Fruit fly (Drosophila melanogaster) whole organism, embryonic: ENCODE data around the gene Ppt1.

Source experiments
- Ada2b ChIP-seq: fragments of 200-800 bp; sonication (Bioruptor generic); IDR thresholded peaks from 2 replicates; pipeline ENCODE4 v1.3.6; 2022; ENCODE audit warnings: missing biosample characterization, missing genetic modification characterization
- Antp ChIP-seq: fragments of 200-800 bp; sonication (Bioruptor generic); optimal IDR thresholded peaks from 3 replicates; lab custom pipeline; 2016; ENCODE audit warnings: missing biosample characterization, missing genetic modification characterization
- Atf-2 ChIP-seq: fragments of 200-800 bp; sonication (Bioruptor generic); optimal IDR thresholded peaks from 2 replicates; lab custom pipeline; 2016; ENCODE audit warnings: missing biosample characterization, missing genetic modification characterization
- Bgb ChIP-seq: fragments of 200-800 bp; sonication (Bioruptor generic); IDR thresholded peaks from 2 replicates; pipeline ENCODE4 v1.3.6; 2022; ENCODE audit warnings: missing biosample characterization, missing genetic modification characterization; ENCODE audit not compliant: partially characterized antibody
- CG10366 ChIP-seq: fragments of 200-800 bp; sonication (Bioruptor generic); IDR thresholded peaks from 2 replicates; pipeline ENCODE4 v1.3.6; 2022; ENCODE audit warnings: missing biosample characterization, missing genetic modification characterization
- CG12236 ChIP-seq: fragments of 200-800 bp; sonication (Bioruptor generic); optimal IDR thresholded peaks from 2 replicates; lab custom pipeline; 2016; ENCODE audit warnings: missing biosample characterization, missing genetic modification characterization
- CG13894 ChIP-seq: fragments of 200-800 bp; sonication (Bioruptor generic); optimal IDR thresholded peaks from 3 replicates; lab custom pipeline; 2018; ENCODE audit warnings: missing biosample characterization, mild to moderate bottlenecking, missing genetic modification characterization, moderate library complexity
- CG17612 ChIP-seq: fragments of 200-800 bp; sonication (Bioruptor generic); IDR thresholded peaks from 2 replicates; pipeline ENCODE4 v1.3.6; 2022; ENCODE audit warnings: missing biosample characterization, missing genetic modification characterization
- CG18764 ChIP-seq: fragments of 200-800 bp; sonication (Bioruptor generic); optimal IDR thresholded peaks from 3 replicates; lab custom pipeline; 2016; ENCODE audit warnings: missing biosample characterization, missing genetic modification characterization
- CG2875 ChIP-seq: fragments of 200-800 bp; sonication (Bioruptor generic); optimal IDR thresholded peaks from 2 replicates; lab custom pipeline; 2017; ENCODE audit warnings: missing biosample characterization, mild to moderate bottlenecking, missing genetic modification characterization, missing genetic modification reagents
- CG30431 ChIP-seq: fragments of 200-800 bp; sonication (Bioruptor generic); optimal IDR thresholded peaks from 2 replicates; lab custom pipeline; 2017; ENCODE audit warnings: missing biosample characterization, missing genetic modification characterization
- CG34224 ChIP-seq: fragments of 200-800 bp; sonication (Bioruptor generic); IDR thresholded peaks from 3 replicates; pipeline ENCODE4 v1.3.6; 2022; ENCODE audit warnings: missing biosample characterization, missing genetic modification characterization; ENCODE audit not compliant: partially characterized antibody
- CG42726 ChIP-seq: fragments of 200-800 bp; sonication (Bioruptor generic); IDR thresholded peaks from 2 replicates; pipeline ENCODE4 v1.3.6; 2022; ENCODE audit warnings: missing biosample characterization, missing genetic modification characterization; ENCODE audit not compliant: partially characterized antibody
- CG4282 ChIP-seq: fragments of 200-800 bp; sonication (Bioruptor generic); optimal IDR thresholded peaks from 2 replicates; lab custom pipeline; 2016; ENCODE audit warnings: missing biosample characterization, missing genetic modification characterization
- CG43689 ChIP-seq: fragments of 200-800 bp; sonication (Bioruptor generic); IDR thresholded peaks from 2 replicates; pipeline ENCODE4 v1.3.6; 2022; ENCODE audit warnings: missing biosample characterization, missing genetic modification characterization
- CG6765 ChIP-seq: fragments of 200-800 bp; sonication (Bioruptor generic); optimal IDR thresholded peaks from 3 replicates; lab custom pipeline; 2017; ENCODE audit warnings: missing biosample characterization, mild to moderate bottlenecking, missing genetic modification characterization
- CG7357 ChIP-seq: fragments of 200-800 bp; sonication (Bioruptor generic); IDR thresholded peaks from 3 replicates; pipeline ENCODE4 v1.3.6; 2022; ENCODE audit warnings: missing biosample characterization, missing genetic modification characterization
- CG9932 ChIP-seq: fragments of 200-800 bp; sonication (Bioruptor generic); IDR thresholded peaks from 2 replicates; pipeline ENCODE4 v1.3.6; 2022; ENCODE audit warnings: missing biosample characterization, missing genetic modification characterization
- Doc2 ChIP-seq: fragments of 200-800 bp; sonication (Bioruptor generic); IDR thresholded peaks from 2 replicates; pipeline ENCODE4 v1.3.6; 2022; ENCODE audit warnings: missing biosample characterization, missing genetic modification characterization
- ERR ChIP-seq: fragments of 200-800 bp; sonication (Bioruptor generic); optimal IDR thresholded peaks from 2 replicates; lab custom pipeline; 2016; ENCODE audit warnings: missing biosample characterization, missing genetic modification characterization
- Eip74EF ChIP-seq, 2 experiments: fragments of 200-800 bp in 1 of 2; fragments of >200 bp in 1 of 2; sonication (Bioruptor generic) in 1 of 2; optimal IDR thresholded peaks; 2 replicates each; lab custom pipeline; 2017 to 2019; ENCODE audit warnings: missing biosample characterization in 2 of 2, missing genetic modification characterization in 2 of 2, mild to moderate bottlenecking in 1 of 2, moderate library complexity in 1 of 2
- Fer2 ChIP-seq: fragments of 200-800 bp; sonication (Bioruptor generic); optimal IDR thresholded peaks from 2 replicates; lab custom pipeline; 2018; ENCODE audit warnings: missing biosample characterization, mild to moderate bottlenecking, missing genetic modification characterization, moderate library complexity
- Hmr ChIP-seq: fragments of 200-800 bp; sonication (Bioruptor generic); optimal IDR thresholded peaks from 3 replicates; lab custom pipeline; 2017; ENCODE audit warnings: mild to moderate bottlenecking, missing biosample characterization, missing genetic modification reagents, missing genetic modification characterization
- Hr78 ChIP-seq, 2 experiments: fragments of 200-800 bp in 1 of 2; fragments of >200 bp in 1 of 2; sonication (Bioruptor generic) in 1 of 2; optimal IDR thresholded peaks; 2 replicates each; lab custom pipeline; 2017 to 2019; ENCODE audit warnings: missing biosample characterization in 2 of 2, missing genetic modification characterization in 2 of 2, mild to moderate bottlenecking in 1 of 2, moderate library complexity in 1 of 2
- NFAT ChIP-seq: fragments of 200-800 bp; sonication (Bioruptor generic); IDR thresholded peaks from 2 replicates; pipeline ENCODE4 v1.3.6; 2022; ENCODE audit warnings: missing biosample characterization, missing genetic modification characterization
- Optix ChIP-seq: fragments of 200-800 bp; sonication (Bioruptor generic); IDR thresholded peaks from 3 replicates; pipeline ENCODE4 v1.3.6; 2022; ENCODE audit warnings: missing biosample characterization, missing genetic modification characterization
- Sox102F ChIP-seq: fragments of 200-800 bp; sonication (Bioruptor generic); optimal IDR thresholded peaks from 2 replicates; lab custom pipeline; 2018; ENCODE audit warnings: missing biosample characterization, mild to moderate bottlenecking, missing genetic modification characterization, moderate library complexity
- aop ChIP-seq: fragments of 200-800 bp; sonication (Bioruptor generic); IDR thresholded peaks from 2 replicates; pipeline ENCODE4 v1.3.6; 2022; ENCODE audit warnings: missing biosample characterization, missing genetic modification characterization
- cato ChIP-seq: fragments of 200-800 bp; sonication (Bioruptor generic); optimal IDR thresholded peaks from 2 replicates; lab custom pipeline; 2016; ENCODE audit warnings: missing biosample characterization, missing genetic modification characterization, borderline replicate concordance
- chm ChIP-seq: fragments of 200-800 bp; sonication (Bioruptor generic); IDR thresholded peaks from 2 replicates; pipeline ENCODE4 v1.3.6; 2022; ENCODE audit warnings: missing biosample characterization, missing genetic modification characterization
- dimm ChIP-seq: fragments of 200-800 bp; sonication (Bioruptor generic); IDR thresholded peaks from 2 replicates; pipeline ENCODE4 v1.3.6; 2022; ENCODE audit warnings: missing biosample characterization, missing genetic modification characterization
- dmrt99B ChIP-seq: fragments of 200-800 bp; sonication (Bioruptor generic); optimal IDR thresholded peaks from 2 replicates; lab custom pipeline; 2018; ENCODE audit warnings: missing biosample characterization, mild to moderate bottlenecking, missing genetic modification characterization, moderate library complexity
- ems ChIP-seq: fragments of 200-800 bp; sonication (Bioruptor generic); optimal IDR thresholded peaks from 3 replicates; lab custom pipeline; 2016; ENCODE audit warnings: missing biosample characterization, missing genetic modification characterization
- ham ChIP-seq: fragments of 200-800 bp; sonication (Bioruptor generic); IDR thresholded peaks from 2 replicates; pipeline ENCODE4 v1.3.6; 2022; ENCODE audit warnings: missing biosample characterization, missing genetic modification characterization
- klu ChIP-seq: fragments of 200-800 bp; sonication (Bioruptor generic); IDR thresholded peaks from 2 replicates; pipeline ENCODE4 v1.3.6; 2022; ENCODE audit warnings: missing biosample characterization, missing genetic modification characterization
- otp ChIP-seq: fragments of 200-800 bp; sonication (Bioruptor generic); IDR thresholded peaks from 3 replicates; pipeline ENCODE4, ENCODE4 v1.3.6; 2022; ENCODE audit warnings: missing biosample characterization, missing genetic modification characterization
- pb ChIP-seq: fragments of 200-800 bp; sonication (Bioruptor generic); optimal IDR thresholded peaks from 3 replicates; lab custom pipeline; 2016; ENCODE audit warnings: missing biosample characterization, missing genetic modification characterization
- scrt ChIP-seq: fragments of 200-800 bp; sonication (Bioruptor generic); optimal IDR thresholded peaks from 2 replicates; lab custom pipeline; 2018; ENCODE audit warnings: missing biosample characterization, mild to moderate bottlenecking, missing genetic modification characterization, moderate library complexity
- stc ChIP-seq: fragments of 200-800 bp; sonication (Bioruptor generic); IDR thresholded peaks from 2 replicates; pipeline ENCODE4 v1.3.6; 2022; ENCODE audit warnings: missing biosample characterization, missing genetic modification characterization
- sug ChIP-seq: fragments of 200-800 bp; optimal IDR thresholded peaks from 2 replicates; lab custom pipeline; 2019; ENCODE audit warnings: missing biosample characterization, mild to moderate bottlenecking, missing genetic modification characterization, moderate library complexity
- tll ChIP-seq, 2 experiments: fragments of 200-800 bp in 1 of 2; fragments of >200 bp in 1 of 2; sonication (Bioruptor generic) in 1 of 2; optimal IDR thresholded peaks; 2 replicates each; lab custom pipeline; 2017 to 2019; ENCODE audit warnings: missing biosample characterization in 2 of 2, missing genetic modification characterization in 2 of 2, mild to moderate bottlenecking in 1 of 2, moderate library complexity in 1 of 2
- usp ChIP-seq: fragments of >200 bp; optimal IDR thresholded peaks from 2 replicates; lab custom pipeline; 2017; ENCODE audit warnings: missing biosample characterization, missing genetic modification characterization
- wek ChIP-seq: fragments of 200-800 bp; sonication (Bioruptor generic); optimal IDR thresholded peaks from 3 replicates; lab custom pipeline; 2018; ENCODE audit warnings: missing biosample characterization, mild to moderate bottlenecking, missing genetic modification characterization, moderate library complexity
- zf30C ChIP-seq: fragments of 200-800 bp; sonication (Bioruptor generic); optimal IDR thresholded peaks from 3 replicates; lab custom pipeline; 2018; ENCODE audit warnings: missing biosample characterization, mild to moderate bottlenecking, missing genetic modification characterization
- zfh1 ChIP-seq: fragments of 200-800 bp; sonication (Bioruptor generic); IDR thresholded peaks from 3 replicates; pipeline ENCODE4 v1.3.6; 2022; ENCODE audit warnings: missing biosample characterization, missing genetic modification characterization

Gene Ppt1

dm6 chrX:8714064-8715046 lies 24.3 kb upstream of the Ppt1 start, which contains the start of the genes CG2004 and CG1785 (continued):
- TF ChIP-seq Sox102F (GFP tag; lab: Kevin White, UChicago) (peak; percentile 90), scrt (peak; percentile 82), otp (GFP tag; lab: Robert Waterston, UW) (peak; percentile 82; the same call in 2 of the 3 replicates), CG2875 (GFP tag; lab: Kevin White, UChicago) (peak; percentile 67), CG6765 (GFP tag; lab: Kevin White, UChicago) (peak; percentile 74), Fer2 (tag; lab: Kevin White, UChicago) (peak; percentile 89), CG13894 (tag; lab: Kevin White, UChicago) (peak; percentile 89), CG43689 (peak; percentile 81), zfh1 (GFP tag; lab: Robert Waterston, UW) (peak; percentile 97), CG4282 (GFP tag; lab: Kevin White, UChicago) (peak; percentile 37)

DNA sequence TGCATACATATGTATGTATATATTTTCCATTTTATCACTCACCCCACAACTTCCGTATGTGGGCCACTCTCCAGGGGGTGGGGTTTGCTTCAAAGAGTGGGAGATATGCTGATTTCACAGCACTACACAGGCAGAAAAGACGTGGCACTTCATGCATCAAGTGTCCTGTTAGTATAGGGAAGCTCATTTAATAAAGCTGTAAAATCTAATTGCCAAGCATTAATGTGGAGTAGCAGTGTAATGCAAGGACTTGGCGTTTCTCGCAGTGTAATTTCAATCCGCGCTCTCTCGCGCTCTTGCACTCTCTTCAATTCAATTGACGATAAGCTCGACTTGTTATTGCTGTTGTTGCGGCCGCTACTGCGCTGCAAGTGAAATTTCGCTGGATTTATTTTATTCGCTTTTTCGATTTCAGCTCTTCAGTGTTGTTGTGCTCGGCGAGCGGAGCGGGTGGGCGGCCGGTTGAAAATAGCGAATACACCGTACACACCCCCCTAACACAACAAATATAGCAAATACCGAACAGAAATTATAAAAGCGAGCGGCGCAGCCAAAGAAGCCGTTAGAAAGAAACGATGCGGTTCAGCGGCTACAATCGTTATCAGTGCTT lies 19.3 kb upstream of the Ppt1 start, which contains the start of gene Hexo2:
Gene Hexo2, plus strand, starts transcription at position 419 of the 610 bp plus-strand sequence.
- TF ChIP-seq CG10366 (GFP tag; lab: Robert Waterston, UW) (peak; percentile 96), pb (GFP tag; lab: Kevin White, UChicago) (peak; percentile 92), wek (peak; percentile 84), ham (GFP tag; lab: Robert Waterston, UW) (peak; percentile 54; the same call in 1 of the 2 replicates), klu (peak; percentile 86), Atf-2 (GFP tag; lab: Kevin White, UChicago) (peak; percentile 94), NFAT (GFP tag; lab: Robert Waterston, UW) (peak; percentile 90; the same call in 1 of the 2 replicates), dmrt99B (tag; lab: Kevin White, UChicago) (peak; percentile 96), zf30C (peak; percentile 73), Hmr (GFP tag; lab: Kevin White, UChicago) (peak; percentile 76), Bgb (GFP tag; lab: Robert Waterston, UW) (no peak), CG42726 (GFP tag; lab: Robert Waterston, UW) (no peak), CG4282 (GFP tag; lab: Kevin White, UChicago) (peak; percentile 65), CG12236 (GFP tag; lab: Kevin White, UChicago) (peak; percentile 86), CG7357 (GFP tag; lab: Robert Waterston, UW) (peak; percentile 84; the same call in 2 of the 3 replicates), Ada2b (GFP tag; lab: Robert Waterston, UW) (peak; percentile 93), CG9932 (peak; percentile 60), Optix (peak; percentile 97), tll (GFP tag; optimal IDR thresholded peaks at IDR 0.05; lab: Kevin White, UChicago) (no peak), CG30431 (peak; percentile 94), Antp (GFP tag; lab: Kevin White, UChicago) (peak; percentile 98), ERR (GFP tag; lab: Kevin White, UChicago) (peak; percentile 87), Hr78 (GFP tag; optimal IDR thresholded peaks at IDR 0.05; lab: Kevin White, UChicago) (peak in 1 of 2 experiments; percentile 71), Eip74EF (GFP tag; optimal IDR thresholded peaks at IDR 0.05; lab: Kevin White, UChicago) (peak in 1 of 2 experiments; percentile 87), sug (tag; lab: Kevin White, UChicago) (peak; percentile 65), dimm (peak; percentile 95), CG34224 (GFP tag; lab: Robert Waterston, UW) (no peak), ems (GFP tag; lab: Kevin White, UChicago) (peak; percentile 92), Doc2 (peak; percentile 75), aop (GFP tag; lab: Robert Waterston, UW) (peak; percentile 94), cato (GFP tag; lab: Kevin White, UChicago) (peak; percentile 88), usp (GFP tag; lab: Kevin White, UChicago) (no peak), CG17612 (GFP tag; lab: Robert Waterston, UW) (peak; percentile 89), CG18764 (GFP tag; lab: Kevin White, UChicago) (peak; percentile 88), stc (GFP tag; lab: Robert Waterston, UW) (peak; percentile 96), chm (peak; percentile 97)
